Worm (Caenorhabditis elegans) whole organism, young adult: ENCODE data around the gene F10E9.3.

Experiments
- B0019.2 ChIP-seq: fragments of 200-800 bp; sonication (Bioruptor generic); conservative IDR thresholded peaks from 2 replicates; pipeline ENCODE4 v1.3.6; 2022; ENCODE audit warnings: missing genetic modification reagents, missing genetic modification characterization, missing compliant biosample characterization
- B0336.3 ChIP-seq: fragments of 200-800 bp; sonication (Bioruptor generic); IDR thresholded peaks from 2 replicates; pipeline ENCODE4 v1.3.6; 2022; ENCODE audit warnings: missing genetic modification characterization, missing compliant biosample characterization
- F33H1.4 ChIP-seq: fragments of 200-800 bp; sonication (Bioruptor generic); IDR thresholded peaks from 2 replicates; pipeline ENCODE4 v1.3.6; 2022; ENCODE audit warnings: missing genetic modification reagents, missing genetic modification characterization, missing compliant biosample characterization
- F37B4.10 ChIP-seq: fragments of 200-800 bp; sonication (Bioruptor generic); IDR thresholded peaks from 2 replicates; pipeline ENCODE4 v1.3.6; 2022; ENCODE audit warnings: missing genetic modification characterization, missing compliant biosample characterization
- F39B2.1 ChIP-seq: fragments of 200-800 bp; sonication (Bioruptor generic); IDR thresholded peaks from 2 replicates; pipeline ENCODE4 v1.3.6; 2022; ENCODE audit warnings: missing genetic modification reagents, missing genetic modification characterization, missing compliant biosample characterization
- F52B5.7 ChIP-seq: sonication (generic microtip); optimal IDR thresholded peaks from 2 replicates; lab custom pipeline; 2016; ENCODE audit warnings: mild to moderate bottlenecking, missing genetic modification characterization, missing compliant biosample characterization
- K11D2.4 ChIP-seq: fragments of 200-800 bp; sonication (Bioruptor generic); IDR thresholded peaks from 2 replicates; pipeline ENCODE4 v1.3.6; 2022; ENCODE audit warnings: missing genetic modification reagents, missing genetic modification characterization, missing compliant biosample characterization
- Y53G8AR.9 ChIP-seq: fragments of 200-800 bp; sonication (Bioruptor generic); conservative IDR thresholded peaks from 2 replicates; pipeline ENCODE4 v1.3.6; 2022; ENCODE audit warnings: missing genetic modification reagents, missing genetic modification characterization, missing compliant biosample characterization
- akir-1 ChIP-seq: fragments of 200-800 bp; sonication (Bioruptor generic); optimal IDR thresholded peaks from 2 replicates; lab custom pipeline; 2018; ENCODE audit warnings: mild to moderate bottlenecking, missing genetic modification characterization, moderate library complexity, missing compliant biosample characterization
- aptf-3 ChIP-seq: fragments of 200-800 bp; sonication (Bioruptor generic); IDR thresholded peaks from 2 replicates; pipeline ENCODE4 v1.3.6; 2022; ENCODE audit warnings: missing genetic modification characterization, missing compliant biosample characterization
- attf-3 ChIP-seq: fragments of 200-800 bp; sonication (Bioruptor generic); conservative IDR thresholded peaks from 2 replicates; pipeline ENCODE4 v1.3.6; 2022; ENCODE audit warnings: missing genetic modification reagents, missing genetic modification characterization, missing compliant biosample characterization
- attf-5 ChIP-seq: fragments of 200-800 bp; sonication (Bioruptor generic); optimal IDR thresholded peaks from 2 replicates; lab custom pipeline; 2018; ENCODE audit warnings: mild to moderate bottlenecking, missing genetic modification characterization, missing compliant biosample characterization
- bed-2 ChIP-seq: fragments of 200-800 bp; sonication (Bioruptor generic); IDR thresholded peaks from 2 replicates; pipeline ENCODE4 v1.3.6; 2022; ENCODE audit warnings: missing genetic modification reagents, missing genetic modification characterization, missing compliant biosample characterization
- ceh-27 ChIP-seq: fragments of 200-800 bp; sonication (Bioruptor generic); optimal IDR thresholded peaks from 2 replicates; lab custom pipeline; 2018; ENCODE audit warnings: mild to moderate bottlenecking, missing genetic modification characterization, moderate library complexity, missing compliant biosample characterization
- ceh-40 ChIP-seq: fragments of 200-800 bp; sonication (Bioruptor generic); IDR thresholded peaks from 2 replicates; pipeline ENCODE4 v1.3.6; 2022; ENCODE audit warnings: missing genetic modification characterization, missing compliant biosample characterization
- die-1 ChIP-seq: sonication (generic microtip); optimal IDR thresholded peaks from 2 replicates; lab custom pipeline; 2016; ENCODE audit warnings: missing genotype, mild to moderate bottlenecking, missing genetic modification characterization, missing compliant biosample characterization
- dox-1 ChIP-seq: fragments of 200-800 bp; sonication (Bioruptor generic); IDR thresholded peaks from 2 replicates; pipeline ENCODE4 v1.3.6; 2022; ENCODE audit warnings: missing genetic modification reagents, missing genetic modification characterization, missing compliant biosample characterization
- dpl-1 ChIP-seq: fragments of 150-350 bp; optimal IDR thresholded peaks from 2 replicates; lab custom pipeline; 2014; ENCODE audit warnings: missing biosample characterization, missing genetic modification reagents, missing genetic modification characterization
- efl-1 ChIP-seq: fragments of 150-350 bp; optimal IDR thresholded peaks from 2 replicates; lab custom pipeline; 2014; ENCODE audit warnings: missing biosample characterization, missing genetic modification reagents, missing genetic modification characterization
- egl-44 ChIP-seq: fragments of 200-800 bp; sonication (Bioruptor generic); IDR thresholded peaks from 2 replicates; pipeline ENCODE4 v1.3.6; 2022; ENCODE audit warnings: missing genetic modification reagents, missing genetic modification characterization, missing compliant biosample characterization
- egrh-3 ChIP-seq: fragments of 200-800 bp; sonication (Bioruptor generic); IDR thresholded peaks from 2 replicates; pipeline ENCODE4 v1.3.6; 2022; ENCODE audit warnings: missing genetic modification reagents, missing genetic modification characterization, missing compliant biosample characterization
- ets-4 ChIP-seq: fragments of 200-800 bp; sonication (Bioruptor generic); optimal IDR thresholded peaks from 2 replicates; lab custom pipeline; 2018; ENCODE audit warnings: mild to moderate bottlenecking, missing genetic modification characterization, missing compliant biosample characterization
- hlh-26 ChIP-seq: fragments of 200-800 bp; sonication (Bioruptor generic); conservative IDR thresholded peaks from 2 replicates; pipeline ENCODE4 v1.3.6; 2022; ENCODE audit warnings: missing genetic modification reagents, missing genetic modification characterization, missing compliant biosample characterization
- hmg-1.2 ChIP-seq: fragments of 200-800 bp; sonication (Bioruptor generic); IDR thresholded peaks from 2 replicates; pipeline ENCODE4 v1.3.6; 2022; ENCODE audit warnings: missing genetic modification reagents, missing genetic modification characterization, missing compliant biosample characterization
- hmg-20 ChIP-seq: fragments of 200-800 bp; sonication (Bioruptor generic); IDR thresholded peaks from 2 replicates; pipeline ENCODE4 v1.3.6; 2022; ENCODE audit warnings: missing genetic modification reagents, missing genetic modification characterization, missing compliant biosample characterization
- hsf-1 ChIP-seq: fragments of 200-800 bp; sonication (Bioruptor generic); IDR thresholded peaks from 2 replicates; pipeline ENCODE4 v1.3.6; 2022; ENCODE audit warnings: missing genetic modification reagents, missing genetic modification characterization, missing compliant biosample characterization
- let-526 ChIP-seq: fragments of 200-800 bp; sonication (Bioruptor generic); IDR thresholded peaks from 2 replicates; pipeline ENCODE4 v1.3.6; 2022; ENCODE audit warnings: missing genetic modification reagents, missing genetic modification characterization, missing compliant biosample characterization
- lin-35 ChIP-seq, 3 experiments: fragments of 150-350 bp in 2 of 3; sonication (generic microtip) in 1 of 3; optimal IDR thresholded peaks; 2 replicates each; lab custom pipeline; 2014 to 2018; ENCODE audit warnings: missing biosample characterization in 3 of 3, missing genetic modification characterization in 3 of 3, missing genetic modification reagents in 3 of 3
- lin-40 ChIP-seq: sonication (generic microtip); optimal IDR thresholded peaks from 2 replicates; lab custom pipeline; 2016; ENCODE audit warnings: missing genetic modification characterization, mild to moderate bottlenecking, missing compliant biosample characterization, missing genotype, missing genetic modification reagents
- madf-10 ChIP-seq: sonication (generic microtip); optimal IDR thresholded peaks from 2 replicates; lab custom pipeline; 2016; ENCODE audit warnings: mild to moderate bottlenecking, missing genetic modification characterization, missing compliant biosample characterization
- madf-3 ChIP-seq: fragments of 200-800 bp; sonication (Bioruptor generic); IDR thresholded peaks from 2 replicates; pipeline ENCODE4 v1.3.6; 2022; ENCODE audit warnings: missing genetic modification reagents, missing genetic modification characterization, missing compliant biosample characterization
- mes-4 ChIP-seq: sonication (generic microtip); optimal IDR thresholded peaks from 2 replicates; lab custom pipeline; 2016; ENCODE audit warnings: missing genotype, missing genetic modification characterization, missing compliant biosample characterization
- mxl-1 ChIP-seq: sonication (generic microtip); optimal IDR thresholded peaks from 2 replicates; lab custom pipeline; 2016; ENCODE audit warnings: missing genetic modification characterization, missing compliant biosample characterization
- nhr-179 ChIP-seq: sonication (generic microtip); optimal IDR thresholded peaks from 2 replicates; lab custom pipeline; 2016; ENCODE audit warnings: mild to moderate bottlenecking, missing genetic modification characterization, missing compliant biosample characterization
- nhr-80 ChIP-seq: sonication (generic microtip); optimal IDR thresholded peaks from 2 replicates; lab custom pipeline; 2016; ENCODE audit warnings: missing genetic modification characterization, missing compliant biosample characterization
- nhr-90 ChIP-seq: sonication (generic microtip); optimal IDR thresholded peaks from 2 replicates; lab custom pipeline; 2016; ENCODE audit warnings: missing genotype, mild to moderate bottlenecking, missing genetic modification characterization, missing compliant biosample characterization
- pbrm-1 ChIP-seq: fragments of 200-800 bp; sonication (Bioruptor generic); IDR thresholded peaks from 2 replicates; pipeline ENCODE4 v1.3.6; 2022; ENCODE audit warnings: missing genetic modification reagents, missing genetic modification characterization, missing compliant biosample characterization
- rcor-1 ChIP-seq: fragments of 200-800 bp; sonication (Bioruptor generic); IDR thresholded peaks from 2 replicates; pipeline ENCODE4 v1.3.6; 2022; ENCODE audit warnings: missing genetic modification reagents, missing genetic modification characterization, missing compliant biosample characterization
- rec-8 ChIP-seq, 2 experiments: sonication (generic microtip); optimal IDR thresholded peaks; 2 replicates each; lab custom pipeline; 2016; ENCODE audit warnings: mild to moderate bottlenecking in 2 of 2, missing genetic modification characterization in 2 of 2, missing genetic modification reagents in 2 of 2, missing genotype in 2 of 2, missing biosample characterization in 1 of 2, missing compliant biosample characterization in 1 of 2, moderate library complexity in 1 of 2
- repo-1 ChIP-seq: sonication (generic microtip); optimal IDR thresholded peaks from 2 replicates; lab custom pipeline; 2017; ENCODE audit warnings: mild to moderate bottlenecking, missing genetic modification characterization, missing compliant biosample characterization
- sea-2 ChIP-seq: fragments of 200-800 bp; sonication (Bioruptor generic); IDR thresholded peaks from 2 replicates; pipeline ENCODE4 v1.3.6; 2022; ENCODE audit warnings: missing genetic modification characterization, missing compliant biosample characterization
- snpc-1.3 ChIP-seq: sonication (generic microtip); optimal IDR thresholded peaks from 2 replicates; lab custom pipeline; 2017; ENCODE audit warnings: missing genetic modification characterization, mild to moderate bottlenecking, missing compliant biosample characterization, antibody characterized with exemption, moderate library complexity, missing genotype, missing genetic modification reagents; ENCODE audit not compliant: insufficient read depth
- tbp1 ChIP-seq: fragments of 200-800 bp; sonication (Bioruptor generic); optimal IDR thresholded peaks from 2 replicates; lab custom pipeline; 2018; ENCODE audit warnings: mild to moderate bottlenecking, missing genetic modification characterization, missing compliant biosample characterization
- tlf-1 ChIP-seq: fragments of 200-800 bp; sonication (Bioruptor generic); optimal IDR thresholded peaks from 2 replicates; lab custom pipeline; 2018; ENCODE audit warnings: mild to moderate bottlenecking, missing genetic modification characterization, missing compliant biosample characterization
- unc-62 ChIP-seq: fragments of 150-350 bp; optimal IDR thresholded peaks from 2 replicates; lab custom pipeline; 2014; ENCODE audit warnings: missing biosample characterization, missing genetic modification reagents, missing genetic modification characterization
- xnd-1 ChIP-seq: sonication (generic microtip); optimal IDR thresholded peaks from 2 replicates; lab custom pipeline; 2016; ENCODE audit warnings: missing genotype, missing genetic modification reagents, missing genetic modification characterization, missing compliant biosample characterization
- ztf-26 ChIP-seq: sonication (generic microtip); optimal IDR thresholded peaks from 2 replicates; lab custom pipeline; 2017; ENCODE audit warnings: missing genetic modification characterization, missing compliant biosample characterization
- ztf-3 ChIP-seq: fragments of 200-800 bp; sonication (Bioruptor generic); optimal IDR thresholded peaks from 2 replicates; lab custom pipeline; 2018; ENCODE audit warnings: mild to moderate bottlenecking, missing genetic modification characterization, missing compliant biosample characterization
- ztf-6 ChIP-seq: fragments of 200-800 bp; sonication (Bioruptor generic); IDR thresholded peaks from 2 replicates; pipeline ENCODE4 v1.3.6; 2022; ENCODE audit warnings: missing genetic modification reagents, missing genetic modification characterization, missing compliant biosample characterization

F10E9.3 gene

ce11 chrIII:8358213-8358672 lies 47.4 kb downstream of the F10E9.3 start, which contains the start of the genes R05D3.8 and rfp-1 (continued):
- TF ChIP-seq ztf-26 (tag; lab: Kevin White, UChicago): no peak
- TF ChIP-seq hmg-1.2 (GFP tag; lab: Robert Waterston, UW): peak; percentile 53; the same call in 1 of the 2 replicates
- TF ChIP-seq dox-1 (GFP tag; lab: Robert Waterston, UW): peak; percentile 79
- TF ChIP-seq mes-4: no peak
- peak; percentile 31 for TF ChIP-seq nhr-80 (tag; lab: Kevin White, UChicago)
- peak; percentile 12 for TF ChIP-seq tlf-1 (GFP tag; lab: Kevin White, UChicago)
- no peak for TF ChIP-seq aptf-3 (GFP tag; lab: Robert Waterston, UW)
- TF ChIP-seq B0019.2 (GFP tag; lab: Robert Waterston, UW): 0 out of 2 replicates have a peak, but pooled peaks have one; percentile 8
- peak; percentile 28 for TF ChIP-seq dpl-1 (GFP tag; lab: Kevin White, UChicago)
- no peak for TF ChIP-seq madf-10 (tag; lab: Kevin White, UChicago)
- TF ChIP-seq snpc-1.3: peak; percentile 58
- TF ChIP-seq tbp1: peak; percentile 52
- TF ChIP-seq sea-2 (GFP tag; lab: Robert Waterston, UW): no peak
- TF ChIP-seq F33H1.4 (GFP tag; lab: Robert Waterston, UW): peak; percentile 95
- TF ChIP-seq K11D2.4 (GFP tag; lab: Robert Waterston, UW): no peak
- TF ChIP-seq egrh-3 (GFP tag; lab: Robert Waterston, UW): no peak
- 0 out of 2 replicates have a peak, but pooled peaks have one; percentile 61 for TF ChIP-seq F37B4.10 (GFP tag; lab: Robert Waterston, UW)
- TF ChIP-seq hlh-26 (GFP tag; lab: Robert Waterston, UW): no peak
- TF ChIP-seq akir-1 (GFP tag; lab: Kevin White, UChicago): no peak
- TF ChIP-seq attf-3: peak; percentile 68
- no peak for TF ChIP-seq egl-44
- no peak for TF ChIP-seq ztf-3 (GFP tag; lab: Kevin White, UChicago)
- TF ChIP-seq ceh-40 (GFP tag; lab: Robert Waterston, UW): no peak
- TF ChIP-seq rec-8 (tag; optimal IDR thresholded peaks at IDR 0.05; lab: Kevin White, UChicago): no peak
- no peak for TF ChIP-seq bed-2 (GFP tag; lab: Robert Waterston, UW)
- TF ChIP-seq madf-3 (GFP tag; lab: Robert Waterston, UW): 0 out of 2 replicates have a peak, but pooled peaks have one; percentile 16
- TF ChIP-seq unc-62 (GFP tag; lab: Kevin White, UChicago): no peak
- TF ChIP-seq B0336.3: 0 out of 2 replicates have a peak, but pooled peaks have one; percentile 32
- TF ChIP-seq Y53G8AR.9: 0 out of 2 replicates have a peak, but pooled peaks have one; percentile 50
- no peak for TF ChIP-seq F39B2.1 (GFP tag; lab: Robert Waterston, UW)
- no peak for TF ChIP-seq nhr-179 (tag; lab: Kevin White, UChicago)
- peak; percentile 64 for TF ChIP-seq efl-1 (GFP tag; lab: Kevin White, UChicago)
- no peak for TF ChIP-seq die-1
- peak in 1 of 3 experiments; percentile 73 for TF ChIP-seq lin-35 (GFP tag; optimal IDR thresholded peaks at IDR 0.05; lab: Kevin White, UChicago)
- peak; percentile 79 for TF ChIP-seq hsf-1 (GFP tag; lab: Robert Waterston, UW)
- no peak for TF ChIP-seq ztf-6
- peak; percentile 77 for TF ChIP-seq ceh-27 (GFP tag; lab: Kevin White, UChicago)
- TF ChIP-seq mxl-1 (tag; lab: Kevin White, UChicago): no peak
- peak; percentile 56 for TF ChIP-seq xnd-1 (tag; lab: Kevin White, UChicago)
- TF ChIP-seq rcor-1 (GFP tag; lab: Robert Waterston, UW): peak; percentile 55
- no peak for TF ChIP-seq F52B5.7 (tag; lab: Kevin White, UChicago)
- peak; percentile 47 for TF ChIP-seq lin-40 (tag; lab: Kevin White, UChicago)
- no peak for TF ChIP-seq let-526 (GFP tag; lab: Robert Waterston, UW)
- no peak for TF ChIP-seq nhr-90
- TF ChIP-seq hmg-20 (GFP tag; lab: Robert Waterston, UW): no peak
- no peak for TF ChIP-seq ets-4 (GFP tag; lab: Kevin White, UChicago)
- no peak for TF ChIP-seq repo-1 (tag; lab: Kevin White, UChicago)
- 0 out of 2 replicates have a peak, but pooled peaks have one; percentile 34 for TF ChIP-seq pbrm-1 (GFP tag; lab: Robert Waterston, UW)
- peak; percentile 71 for TF ChIP-seq attf-5 (GFP tag; lab: Kevin White, UChicago)
